Worm (Caenorhabditis elegans): ENCODE data around the gene F48E3.9.

DNA sequence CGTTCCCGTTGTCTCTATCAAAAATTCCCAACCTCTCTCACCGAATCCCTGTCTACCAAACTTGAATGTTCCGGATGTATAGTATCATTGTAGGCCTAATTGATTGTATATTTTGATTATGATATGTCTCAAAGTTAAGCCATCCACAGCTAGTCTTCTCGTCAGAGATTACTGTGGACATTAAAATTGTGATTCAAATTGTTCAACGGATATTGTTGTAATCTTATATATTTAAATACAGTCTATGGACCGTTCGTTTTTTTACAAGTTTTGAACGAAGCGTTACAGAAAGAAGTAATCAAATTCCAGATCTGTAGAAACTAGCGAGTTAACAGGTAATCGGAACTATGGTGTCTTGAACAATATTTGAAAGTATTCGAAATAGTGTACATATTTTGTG lies at the start of gene F48E3.9:
- TF ChIP-seq nhr-11 (tag; optimal IDR thresholded peaks at IDR 0.05) = no peak
- no peak for TF ChIP-seq pha-4 (GFP tag; IDR thresholded peaks at IDR 0.05)
- TF ChIP-seq pha-4 (tag; optimal IDR thresholded peaks at IDR 0.05) = no peak
- no peak for TF ChIP-seq ZK546.5 (tag; optimal IDR thresholded peaks at IDR 0.05)
- no peak for TF ChIP-seq nhr-237 (tag; optimal IDR thresholded peaks at IDR 0.05)
- no peak for TF ChIP-seq daf-12 (tag; optimal IDR thresholded peaks at IDR 0.05)
- no peak for TF ChIP-seq R02D3.7 (tag; optimal IDR thresholded peaks at IDR 0.05)
- no peak for TF ChIP-seq unc-62 (GFP tag; optimal IDR thresholded peaks at IDR 0.05 in 1 of 2)
- TF ChIP-seq unc-62 (tag; optimal IDR thresholded peaks at IDR 0.05) = no peak

Measured in whole organism, L4 larva.